Fruit fly (Drosophila melanogaster): Measurements from ENCODE around the gene ex.

The ex gene

dm6 chr2L:419620-420184 is 11.3 kb upstream of the ex start, which contains the start of the genes CG13690 and RpLP1 (continued):
- peak; percentile 82 for TF ChIP-seq wek (GFP tag; optimal IDR thresholded peaks at IDR 0.05)

- TF ChIP-seq Fer3 (tag; optimal IDR thresholded peaks at IDR 0.05), result peak; percentile 34
- no peak for TF ChIP-seq CG11093 (GFP tag; IDR thresholded peaks at IDR 0.05)
- TF ChIP-seq CG7963 (GFP tag; IDR thresholded peaks at IDR 0.05; ENCODE audit: partially characterized antibody), result peak; percentile 96
- peak; percentile 83 for TF ChIP-seq HmgZ (tag; optimal IDR thresholded peaks at IDR 0.05)
- TF ChIP-seq stc (GFP tag; IDR thresholded peaks at IDR 0.05), result no peak
- peak; percentile 17 for TF ChIP-seq CG34376 (GFP tag; optimal IDR thresholded peaks at IDR 0.05)
- no peak for TF ChIP-seq sima (GFP tag; optimal IDR thresholded peaks at IDR 0.05)
- TF ChIP-seq CG7271 (tag; optimal IDR thresholded peaks at IDR 0.05), result peak; percentile 27
- TF ChIP-seq unpg (GFP tag; optimal IDR thresholded peaks at IDR 0.05), result peak; percentile 23
- peak; percentile 46 for TF ChIP-seq CG30020 (tag; optimal IDR thresholded peaks at IDR 0.05)
- TF ChIP-seq CG17912 (GFP tag; optimal IDR thresholded peaks at IDR 0.05), result peak; percentile 66
- no peak for TF ChIP-seq CG1602 (GFP tag; optimal IDR thresholded peaks at IDR 0.05)
- TF ChIP-seq Optix (GFP tag; IDR thresholded peaks at IDR 0.05), result no peak
- peak; percentile 48; the same call in 1 of the 2 replicates for TF ChIP-seq rib (GFP tag; IDR thresholded peaks at IDR 0.05)
- TF ChIP-seq zfh2 (GFP tag; optimal IDR thresholded peaks at IDR 0.05), result no peak
- peak; percentile 74 for TF ChIP-seq zen (tag; optimal IDR thresholded peaks at IDR 0.05)
- TF ChIP-seq NC2α (GFP tag; optimal IDR thresholded peaks at IDR 0.05), result no peak
- no peak for TF ChIP-seq wdn (GFP tag; IDR thresholded peaks at IDR 0.05)
- peak; percentile 23 for TF ChIP-seq CG12219 (GFP tag; optimal IDR thresholded peaks at IDR 0.05)
- TF ChIP-seq ci (GFP tag; IDR thresholded peaks at IDR 0.05), result no peak; the same call in 2 of the 3 replicates
- no peak for TF ChIP-seq Side (GFP tag; optimal IDR thresholded peaks at IDR 0.05)
- TF ChIP-seq kay (GFP tag; optimal IDR thresholded peaks at IDR 0.05), result peak; percentile 35
- TF ChIP-seq CG13123 (GFP tag; optimal IDR thresholded peaks at IDR 0.05), result no peak
- TF ChIP-seq CG12155 (GFP tag; optimal IDR thresholded peaks at IDR 0.05), result peak; percentile 2
- TF ChIP-seq fd3F (GFP tag; optimal IDR thresholded peaks at IDR 0.05), result peak; percentile 27
- peak; percentile 75 for TF ChIP-seq CG3847 (GFP tag; IDR thresholded peaks at IDR 0.05)
- no peak for TF ChIP-seq Blimp-1 (GFP tag; optimal IDR thresholded peaks at IDR 0.05)
- no peak for TF ChIP-seq CG11695 (GFP tag; IDR thresholded peaks at IDR 0.05)
- no peak for TF ChIP-seq tup (GFP tag; optimal IDR thresholded peaks at IDR 0.05)
- no peak for TF ChIP-seq ac (GFP tag; optimal IDR thresholded peaks at IDR 0.05)
- TF ChIP-seq emc (GFP tag; optimal IDR thresholded peaks at IDR 0.05), result no peak
- no peak for TF ChIP-seq CG33557 (GFP tag; optimal IDR thresholded peaks at IDR 0.05)
- peak; percentile 100 for TF ChIP-seq stwl (tag; optimal IDR thresholded peaks at IDR 0.05)
- no peak for TF ChIP-seq tgo (GFP tag; IDR thresholded peaks at IDR 0.05)
- TF ChIP-seq CG7357 (GFP tag; IDR thresholded peaks at IDR 0.05), result no peak
- TF ChIP-seq CG6175 (GFP tag; IDR thresholded peaks at IDR 0.05), result no peak
- TF ChIP-seq H2.0 (GFP tag; IDR thresholded peaks at IDR 0.05), result no peak
- TF ChIP-seq CG12236 (GFP tag; optimal IDR thresholded peaks at IDR 0.05), result no peak
- TF ChIP-seq CG12942 (GFP tag; optimal IDR thresholded peaks at IDR 0.05), result peak; percentile 19
- TF ChIP-seq Med (GFP tag), result peak; percentile 88
- no peak for TF ChIP-seq pnt (GFP tag; optimal IDR thresholded peaks at IDR 0.05)
- peak; percentile 35 for TF ChIP-seq D19A (tag; optimal IDR thresholded peaks at IDR 0.05)
- peak; percentile 53 for TF ChIP-seq CG33213 (GFP tag; optimal IDR thresholded peaks at IDR 0.05)
- TF ChIP-seq ATbp (GFP tag; optimal IDR thresholded peaks at IDR 0.05), result no peak
- TF ChIP-seq Dll (GFP tag; IDR thresholded peaks at IDR 0.05; ENCODE audit: partially characterized antibody), result peak; percentile 98
- peak; percentile 99 for TF ChIP-seq Opbp (GFP tag; IDR thresholded peaks at IDR 0.05; ENCODE audit: partially characterized antibody)
Observed at dm6 chr2L:421119-421821, 9.8 kb upstream of the ex start, which contains the start of the genes CG11885 and CG13692. TSS of gene CG11885 (minus strand) at chr2L:421450. TSS of gene CG13692 (plus strand) at chr2L:421771.
